Fruit fly (Drosophila melanogaster): ENCODE results near the gene PNUTS.

The PNUTS gene

dm6 chr2L:849787-850512, 20.3 kb upstream of the PNUTS start (continued):
- TF ChIP-seq CG1832 (GFP tag; optimal IDR thresholded peaks at IDR 0.05) (peak; percentile 47), CG15479 (GFP tag; optimal IDR thresholded peaks at IDR 0.05) (peak; percentile 86), hbn (GFP tag; IDR thresholded peaks at IDR 0.05; ENCODE audit: partially characterized antibody) (0 out of 2 replicates have a peak, but pooled peaks have one; percentile 22), chn (GFP tag; optimal IDR thresholded peaks at IDR 0.05) (peak; percentile 6), CG14965 (GFP tag; optimal IDR thresholded peaks at IDR 0.05; ENCODE audit: borderline replicate concordance) (no peak), aop (GFP tag; IDR thresholded peaks at IDR 0.05) (0 out of 2 replicates have a peak, but pooled peaks have one; percentile 5), lov (optimal IDR thresholded peaks at IDR 0.05) (no peak), lov (GFP tag; IDR thresholded peaks at IDR 0.05) (0 out of 3 replicates have a peak, but pooled peaks have one; percentile 11), phol (tag; optimal IDR thresholded peaks at IDR 0.05) (no peak), jing (GFP tag; optimal IDR thresholded peaks at IDR 0.05) (no peak), bbx (GFP tag; IDR thresholded peaks at IDR 0.05; ENCODE audit: partially characterized antibody) (0 out of 2 replicates have a peak, but pooled peaks have one; percentile 22), zen (tag; optimal IDR thresholded peaks at IDR 0.05) (peak; percentile 79), Spps (tag; optimal IDR thresholded peaks at IDR 0.05) (no peak), CG11456 (GFP tag; IDR thresholded peaks at IDR 0.05) (0 out of 3 replicates have a peak, but pooled peaks have one; percentile 18)

dm6 chr2L:850727-851257, 19.5 kb upstream of the PNUTS start, which contains the start of gene drongo:
TSS of gene drongo (minus strand) at chr2L:851071.
- TF ChIP-seq CG11093 (GFP tag; IDR thresholded peaks at IDR 0.05) (no peak), CG17361 (GFP tag; IDR thresholded peaks at IDR 0.05) (no peak), CG31365 (tag; optimal IDR thresholded peaks at IDR 0.05) (peak; percentile 6), CG2116 (GFP tag; optimal IDR thresholded peaks at IDR 0.05) (peak; percentile 55), CG16815 (GFP tag; optimal IDR thresholded peaks at IDR 0.05) (no peak), salm (tag; optimal IDR thresholded peaks at IDR 0.05) (peak; percentile 67), z (GFP tag; IDR thresholded peaks at IDR 0.05) (no peak), luna (GFP tag; optimal IDR thresholded peaks at IDR 0.05) (no peak), CG8924 (tag; optimal IDR thresholded peaks at IDR 0.05) (peak; percentile 37), CG12155 (GFP tag; optimal IDR thresholded peaks at IDR 0.05) (peak; percentile 60), chm (GFP tag; IDR thresholded peaks at IDR 0.05) (peak; percentile 87), her (GFP tag; optimal IDR thresholded peaks at IDR 0.05) (peak; percentile 67), grau (tag; optimal IDR thresholded peaks at IDR 0.05) (peak; percentile 25), CG31441 (GFP tag; IDR thresholded peaks at IDR 0.05) (no peak; the same call in 1 of the 2 replicates), CG7745 (tag; optimal IDR thresholded peaks at IDR 0.05) (no peak), ci (GFP tag; IDR thresholded peaks at IDR 0.05) (peak; percentile 76), CG33557 (GFP tag; optimal IDR thresholded peaks at IDR 0.05) (peak; percentile 33), CG2202 (tag; optimal IDR thresholded peaks at IDR 0.05) (peak; percentile 34), CG3163 (GFP tag; optimal IDR thresholded peaks at IDR 0.05) (peak; percentile 18), CG12236 (GFP tag; optimal IDR thresholded peaks at IDR 0.05) (no peak), CG12219 (GFP tag; optimal IDR thresholded peaks at IDR 0.05) (no peak), sna (GFP tag; IDR thresholded peaks at IDR 0.05; ENCODE audit: partially characterized antibody) (peak; percentile 52; the same call in 1 of the 2 replicates), CG14667 (GFP tag; IDR thresholded peaks at IDR 0.05) (no peak), CG7357 (GFP tag; IDR thresholded peaks at IDR 0.05) (0 out of 3 replicates have a peak, but pooled peaks have one; percentile 20), CG4360 (GFP tag; IDR thresholded peaks at IDR 0.05) (peak; percentile 99), CG6254 (GFP tag; optimal IDR thresholded peaks at IDR 0.05) (no peak), Ravus (GFP tag; IDR thresholded peaks at IDR 0.05) (no peak), lbe (GFP tag; optimal IDR thresholded peaks at IDR 0.05) (no peak), CG4282 (GFP tag; optimal IDR thresholded peaks at IDR 0.05) (no peak), CG10321 (GFP tag; IDR thresholded peaks at IDR 0.05) (no peak), CG34376 (GFP tag; optimal IDR thresholded peaks at IDR 0.05) (peak; percentile 57), CG14050 (GFP tag; IDR thresholded peaks at IDR 0.05) (no peak; the same call in 2 of the 3 replicates), org-1 (GFP tag; optimal IDR thresholded peaks at IDR 0.05) (no peak), insv (GFP tag; optimal IDR thresholded peaks at IDR 0.05) (peak in 1 of 2 experiments; percentile 54), h (optimal IDR thresholded peaks at IDR 0.05) (no peak)

Data from whole organism, embryonic.